Worm (Caenorhabditis elegans) whole organism, mixed stage, embryonic: ENCODE data around the gene T23C6.4.

Source experiments
- M03D4.4 ChIP-seq: sonication (generic microtip); optimal IDR thresholded peaks from 2 replicates; lab custom pipeline; 2017; ENCODE audit warnings: mild to moderate bottlenecking, missing genetic modification characterization, missing compliant biosample characterization
- bed-3 ChIP-seq: fragments of 200-800 bp; sonication (Bioruptor generic); optimal IDR thresholded peaks from 3 replicates; lab custom pipeline; 2018; ENCODE audit warnings: mild to moderate bottlenecking, missing genetic modification characterization, moderate library complexity, missing compliant biosample characterization
- ces-1 ChIP-seq: fragments of 150-350 bp; optimal IDR thresholded peaks from 2 replicates; lab custom pipeline; 2014; ENCODE audit warnings: missing biosample characterization, missing genetic modification reagents, missing genetic modification characterization
- elt-3 ChIP-seq: fragments of 150-350 bp; optimal IDR thresholded peaks from 2 replicates; lab custom pipeline; 2014; ENCODE audit warnings: missing biosample characterization, missing genetic modification characterization
- lsy-2 ChIP-seq: fragments of 150-350 bp; optimal IDR thresholded peaks from 2 replicates; lab custom pipeline; 2014; ENCODE audit warnings: missing biosample characterization, missing genetic modification characterization
- mab-5 ChIP-seq: fragments of 150-350 bp; optimal IDR thresholded peaks from 2 replicates; lab custom pipeline; 2014; ENCODE audit warnings: missing biosample characterization, missing genetic modification characterization
- nhr-2 ChIP-seq: fragments of 150-350 bp; optimal IDR thresholded peaks from 2 replicates; lab custom pipeline; 2014; ENCODE audit warnings: missing biosample characterization, missing genetic modification characterization
- nhr-237 ChIP-seq: fragments of 150-350 bp; optimal IDR thresholded peaks from 2 replicates; lab custom pipeline; 2014; ENCODE audit warnings: missing biosample characterization, missing genetic modification characterization
- nhr-28 ChIP-seq: fragments of 150-350 bp; optimal IDR thresholded peaks from 2 replicates; lab custom pipeline; 2014; ENCODE audit warnings: missing biosample characterization, missing genetic modification characterization
- nhr-76 ChIP-seq: sonication (generic microtip); optimal IDR thresholded peaks from 2 replicates; lab custom pipeline; 2017; ENCODE audit warnings: missing biosample characterization, missing genetic modification characterization
- pha-4 ChIP-seq: fragments of 150-350 bp; optimal IDR thresholded peaks from 2 replicates; lab custom pipeline; 2018; ENCODE audit warnings: missing biosample characterization, missing genetic modification reagents, missing genetic modification characterization
- snpc-4 ChIP-seq: fragments of 150-350 bp; optimal IDR thresholded peaks from 2 replicates; lab custom pipeline; 2014; ENCODE audit warnings: missing biosample characterization, missing genetic modification characterization
- unc-120 ChIP-seq: sonication (generic microtip); optimal IDR thresholded peaks from 2 replicates; lab custom pipeline; 2017; ENCODE audit warnings: missing genetic modification characterization, missing compliant biosample characterization; ENCODE audit not compliant: poor library complexity, severe bottlenecking
- unc-39 ChIP-seq: fragments of 150-350 bp; optimal IDR thresholded peaks from 2 replicates; lab custom pipeline; 2014; ENCODE audit warnings: missing biosample characterization, missing genetic modification characterization

DNA sequence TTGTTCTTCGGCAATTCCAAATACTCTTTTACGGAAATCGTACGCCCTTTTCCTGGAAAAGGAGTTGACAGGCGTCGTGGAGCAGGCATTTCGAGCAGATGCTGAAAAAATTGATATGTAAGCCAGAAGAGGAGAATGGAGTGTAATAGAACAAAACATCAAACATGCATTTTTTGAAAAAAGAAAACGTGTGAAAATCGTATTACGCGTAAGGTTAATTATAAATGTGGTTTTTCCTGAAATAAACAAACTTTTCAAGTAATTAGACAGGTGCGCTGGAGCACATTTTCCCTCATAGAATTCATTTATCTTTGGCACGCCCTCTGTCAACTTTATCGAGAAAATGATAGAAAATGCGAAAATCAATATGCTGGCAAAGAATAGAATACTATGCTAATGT, 34.6 kb downstream of the T23C6.4 start, which contains the start of gene lido-6:
- TF ChIP-seq lsy-2 (tag; lab: Kevin White, UChicago) (no peak), nhr-237 (tag; lab: Kevin White, UChicago) (no peak), pha-4 (no peak), nhr-2 (no peak), snpc-4 (no peak), unc-39 (no peak), elt-3 (no peak), nhr-76 (no peak), ces-1 (GFP tag; lab: Kevin White, UChicago) (no peak), M03D4.4 (tag; lab: Kevin White, UChicago) (no peak), bed-3 (GFP tag; lab: Kevin White, UChicago) (no peak), mab-5 (tag; lab: Kevin White, UChicago) (no peak), unc-120 (no peak), nhr-28 (tag; lab: Kevin White, UChicago) (no peak)
